Worm (Caenorhabditis elegans) whole organism, early embryonic: ENCODE measurements around the gene F58A4.6.

Source experiments
- B0310.2 ChIP-seq: sonication (generic microtip); optimal IDR thresholded peaks from 2 replicates; lab custom pipeline; 2016; ENCODE audit warnings: mild to moderate bottlenecking, missing genetic modification characterization, missing compliant biosample characterization
- ama-1 ChIP-seq: fragments of 150-350 bp; optimal IDR thresholded peaks from 2 replicates; lab custom pipeline; 2014
- ets-7 ChIP-seq: sonication (generic microtip); optimal IDR thresholded peaks from 2 replicates; lab custom pipeline; 2016; ENCODE audit warnings: missing genotype, missing genetic modification characterization, missing compliant biosample characterization
- flt-1 ChIP-seq: fragments of 200-800 bp; sonication (Bioruptor generic); IDR thresholded peaks from 2 replicates; pipeline ENCODE4 v1.3.6; 2022; ENCODE audit warnings: missing genetic modification characterization, missing compliant biosample characterization
- hmg-4 ChIP-seq: fragments of 200-800 bp; sonication (Bioruptor generic); optimal IDR thresholded peaks from 2 replicates; lab custom pipeline; 2018; ENCODE audit warnings: mild to moderate bottlenecking, missing genetic modification characterization, missing compliant biosample characterization
- hnd-1 ChIP-seq: sonication (generic microtip); optimal IDR thresholded peaks from 2 replicates; lab custom pipeline; 2016; ENCODE audit warnings: missing genetic modification characterization, missing compliant biosample characterization
- sea-1 ChIP-seq: fragments of 200-800 bp; sonication (Bioruptor generic); conservative IDR thresholded peaks from 2 replicates; pipeline ENCODE4 v1.3.6; 2022; ENCODE audit warnings: missing genetic modification characterization, missing compliant biosample characterization
- tbx-11 ChIP-seq: fragments of 200-800 bp; sonication (Bioruptor generic); IDR thresholded peaks from 2 replicates; pipeline ENCODE4 v1.3.6; 2022; ENCODE audit warnings: missing genetic modification characterization, missing compliant biosample characterization
- tra-4 ChIP-seq: sonication (generic microtip); optimal IDR thresholded peaks from 2 replicates; lab custom pipeline; 2017; ENCODE audit warnings: missing genetic modification characterization, missing compliant biosample characterization

- TF ChIP-seq ets-7 (tag; lab: Kevin White, UChicago) = no peak
- TF ChIP-seq ama-1 (lab: Kevin White, UChicago) = no peak
- TF ChIP-seq tra-4 (tag; lab: Kevin White, UChicago) = no peak
- no peak for TF ChIP-seq hmg-4
- TF ChIP-seq flt-1 (GFP tag; lab: Robert Waterston, UW) = no peak
- TF ChIP-seq hnd-1 (tag; lab: Kevin White, UChicago) = no peak
- no peak for TF ChIP-seq sea-1 (GFP tag; lab: Robert Waterston, UW)
- TF ChIP-seq B0310.2 (tag; lab: Kevin White, UChicago) = no peak
- no peak for TF ChIP-seq tbx-11
These were observed 44.3 kb downstream of the F58A4.6 start for ce11 chrIII:9658569-9658968.
